Fruit fly (Drosophila melanogaster) whole organism, pupa: ENCODE data around the gene CAH2.

Experiments
- CG10348 ChIP-seq: fragments of 200-800 bp; sonication (Bioruptor generic); IDR thresholded peaks from 2 replicates; pipeline ENCODE4 v1.3.6; 2022; ENCODE audit warnings: missing biosample characterization, missing genetic modification characterization
- CG12605 ChIP-seq: fragments of 200-800 bp; sonication (Bioruptor generic); IDR thresholded peaks from 2 replicates; pipeline ENCODE4 v1.3.6; 2022; ENCODE audit warnings: missing biosample characterization, missing genetic modification characterization
- CG13204 ChIP-seq: fragments of 200-800 bp; sonication (Bioruptor generic); optimal IDR thresholded peaks from 2 replicates; lab custom pipeline; 2018; ENCODE audit warnings: missing biosample characterization, mild to moderate bottlenecking, missing genetic modification characterization, moderate library complexity
- CG14655 ChIP-seq: fragments of 200-800 bp; sonication (Bioruptor generic); optimal IDR thresholded peaks from 3 replicates; lab custom pipeline; 2017; ENCODE audit warnings: mild to moderate bottlenecking, missing biosample characterization, missing genetic modification reagents, missing genetic modification characterization
- CG15710 ChIP-seq: fragments of 200-800 bp; sonication (Bioruptor generic); optimal IDR thresholded peaks from 2 replicates; lab custom pipeline; 2018; ENCODE audit warnings: missing biosample characterization, mild to moderate bottlenecking, missing genetic modification characterization, moderate library complexity
- CG17806 ChIP-seq: fragments of 200-800 bp; sonication (Bioruptor generic); optimal IDR thresholded peaks from 2 replicates; lab custom pipeline; 2018; ENCODE audit warnings: missing biosample characterization, mild to moderate bottlenecking, missing genetic modification characterization, moderate library complexity
- CG32121 ChIP-seq: fragments of 200-800 bp; sonication (Bioruptor generic); IDR thresholded peaks from 2 replicates; pipeline ENCODE4 v1.3.6; 2022; ENCODE audit warnings: missing biosample characterization, missing genetic modification characterization
- CG34367 ChIP-seq: fragments of 200-800 bp; sonication (Bioruptor generic); optimal IDR thresholded peaks from 2 replicates; lab custom pipeline; 2018; ENCODE audit warnings: missing biosample characterization, mild to moderate bottlenecking, missing genetic modification characterization
- CG4496 ChIP-seq: fragments of 200-800 bp; sonication (Bioruptor generic); IDR thresholded peaks from 3 replicates; pipeline ENCODE4 v1.3.6; 2022; ENCODE audit warnings: missing biosample characterization, missing genetic modification characterization
- CG8159 ChIP-seq: fragments of 200-800 bp; sonication (Bioruptor generic); optimal IDR thresholded peaks from 3 replicates; lab custom pipeline; 2018; ENCODE audit warnings: missing biosample characterization, mild to moderate bottlenecking, missing genetic modification characterization, moderate library complexity
- CG8301 ChIP-seq: fragments of 200-800 bp; sonication (Bioruptor generic); optimal IDR thresholded peaks from 2 replicates; lab custom pipeline; 2018; ENCODE audit warnings: missing biosample characterization, mild to moderate bottlenecking, missing genetic modification characterization
- CG9948 ChIP-seq: fragments of 200-800 bp; sonication (Bioruptor generic); optimal IDR thresholded peaks from 2 replicates; lab custom pipeline; 2018; ENCODE audit warnings: missing biosample characterization, mild to moderate bottlenecking, missing genetic modification characterization, moderate library complexity
- D1 ChIP-seq: fragments of 200-800 bp; sonication (Bioruptor generic); optimal IDR thresholded peaks from 2 replicates; lab custom pipeline; 2018; ENCODE audit warnings: missing biosample characterization, mild to moderate bottlenecking, missing genetic modification characterization, moderate library complexity
- EcR ChIP-seq: fragments of 200-800 bp; sonication (Bioruptor generic); optimal IDR thresholded peaks from 3 replicates; lab custom pipeline; 2019; ENCODE audit warnings: missing biosample characterization, missing genetic modification characterization, mild to moderate bottlenecking, moderate library complexity, missing genetic modification reagents
- Ets98B ChIP-seq: fragments of 200-800 bp; sonication (Bioruptor generic); IDR thresholded peaks from 2 replicates; pipeline ENCODE4 v1.3.6; 2022; ENCODE audit warnings: missing biosample characterization, missing genetic modification characterization
- Pif1A ChIP-seq: fragments of 200-800 bp; sonication (Bioruptor generic); optimal IDR thresholded peaks from 3 replicates; lab custom pipeline; 2016; ENCODE audit warnings: missing biosample characterization, missing genetic modification characterization
- Pif1B ChIP-seq: fragments of 200-800 bp; sonication (Bioruptor generic); optimal IDR thresholded peaks from 3 replicates; lab custom pipeline; 2016; ENCODE audit warnings: missing biosample characterization, missing genetic modification characterization
- Snoo ChIP-seq: fragments of 200-800 bp; sonication (Bioruptor generic); optimal IDR thresholded peaks from 3 replicates; lab custom pipeline; 2017; ENCODE audit warnings: missing biosample characterization, mild to moderate bottlenecking, missing genetic modification characterization, inconsistent platforms
- fd96Ca ChIP-seq: fragments of 200-800 bp; sonication (Bioruptor generic); IDR thresholded peaks from 3 replicates; pipeline ENCODE4 v1.3.6; 2022; ENCODE audit warnings: missing biosample characterization, missing genetic modification characterization
- gl ChIP-seq: fragments of 200-800 bp; sonication (Bioruptor generic); optimal IDR thresholded peaks from 2 replicates; lab custom pipeline; 2018; ENCODE audit warnings: missing biosample characterization, mild to moderate bottlenecking, missing genetic modification characterization
- rn ChIP-seq: fragments of 200-800 bp; sonication (Bioruptor generic); IDR thresholded peaks from 2 replicates; pipeline ENCODE4 v1.3.6; 2022; ENCODE audit warnings: missing biosample characterization, missing genetic modification characterization

Gene CAH2

dm6 chr3L:12177301-12177700, at the start of gene CAH2:
Gene CAH2, plus strand, starts transcription at chr3L:12177601.
- TF ChIP-seq CG10348 (GFP tag; lab: Robert Waterston, UW) (no peak), Pif1A (no peak)

DNA sequence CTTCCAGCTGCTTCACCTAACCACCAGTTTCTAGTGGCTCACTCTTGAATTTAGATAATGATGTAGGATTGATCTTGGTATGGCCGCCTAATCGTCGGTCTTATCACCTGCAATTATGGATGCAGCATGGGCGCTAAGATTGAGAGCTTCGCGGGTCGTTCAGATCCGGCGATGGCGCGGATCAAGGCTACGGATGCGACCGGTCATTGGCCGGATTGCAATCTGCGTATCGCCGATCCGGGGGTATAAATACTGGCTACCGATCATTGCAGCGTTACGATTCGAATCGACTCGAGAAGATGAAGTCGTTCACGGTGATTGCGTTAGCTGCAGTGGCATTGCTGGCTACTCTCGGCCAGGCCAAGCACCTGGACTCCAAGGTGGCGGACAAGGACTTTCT, 48.3 kb upstream of the CAH2 start, which contains the start of gene Lsp2:
Lsp2 (plus strand) TSS at position 283 of the 400 bp plus-strand sequence.
- no peak for TF ChIP-seq rn (GFP tag; lab: Robert Waterston, UW)
- TF ChIP-seq CG8301 (tag; lab: Kevin White, UChicago), result no peak
- no peak for TF ChIP-seq CG15710 (tag; lab: Kevin White, UChicago)
- peak; percentile 40 for TF ChIP-seq EcR (GFP tag; lab: Kevin White, UChicago)
- no peak for TF ChIP-seq Snoo (tag; lab: Kevin White, UChicago)
- TF ChIP-seq, all 21 proteins: peak for 1

- TF ChIP-seq rn (GFP tag; lab: Robert Waterston, UW) (peak; percentile 68), CG9948 (peak; percentile 87), CG12605 (GFP tag; lab: Robert Waterston, UW) (peak; percentile 92), fd96Ca (GFP tag; lab: Robert Waterston, UW) (peak; percentile 75), CG13204 (no peak), Pif1B (no peak), CG15710 (tag; lab: Kevin White, UChicago) (peak; percentile 83), CG10348 (GFP tag; lab: Robert Waterston, UW) (no peak), Snoo (tag; lab: Kevin White, UChicago) (peak; percentile 76), CG4496 (GFP tag; lab: Robert Waterston, UW) (peak; percentile 89), CG14655 (GFP tag; lab: Kevin White, UChicago) (peak; percentile 80), CG8301 (tag; lab: Kevin White, UChicago) (peak; percentile 84), EcR (GFP tag; lab: Kevin White, UChicago) (peak; percentile 19), Pif1A (no peak), D1 (tag; lab: Kevin White, UChicago) (peak; percentile 94), CG32121 (GFP tag; lab: Robert Waterston, UW) (peak; percentile 92), CG17806 (tag; lab: Kevin White, UChicago) (peak; percentile 85), CG34367 (tag; lab: Kevin White, UChicago) (peak; percentile 80), Ets98B (peak; percentile 87), CG8159 (tag; lab: Kevin White, UChicago) (peak; percentile 88), gl (tag; lab: Kevin White, UChicago) (peak; percentile 37)
Observed at dm6 chr3L:12131918-12132317, 45.5 kb upstream of the CAH2 start, which contains the start of gene DEF8. Gene DEF8, plus strand, starts transcription at chr3L:12132146.

DNA sequence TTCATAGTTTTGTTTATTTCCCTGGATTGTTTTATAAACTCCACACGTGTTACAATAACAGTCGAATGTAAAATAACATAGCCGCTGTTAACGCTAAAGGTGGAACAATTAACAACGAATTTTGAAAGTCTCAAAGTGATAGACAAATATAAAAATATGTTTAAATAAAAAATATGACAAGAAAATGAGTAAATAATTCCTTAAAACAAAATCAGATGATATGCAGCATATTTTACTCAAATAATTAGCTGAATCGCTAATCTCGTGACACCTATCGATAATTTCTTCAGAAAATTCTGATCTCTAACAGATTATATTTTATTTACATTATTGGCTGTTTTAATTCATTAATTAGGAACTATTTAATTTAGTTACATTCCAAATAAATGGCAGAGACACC, 40.8 kb upstream of the CAH2 start, which contains the start of the genes CG5645 and Atg12:
CG5645 (minus strand) TSS at position 77 of the 400 bp plus-strand sequence.
Atg12 (plus strand) TSS at position 338 of the 400 bp plus-strand sequence.
- TF ChIP-seq CG15710 (tag; lab: Kevin White, UChicago) (peak; percentile 51), CG4496 (GFP tag; lab: Robert Waterston, UW) (peak; percentile 75), CG10348 (GFP tag; lab: Robert Waterston, UW) (no peak), D1 (tag; lab: Kevin White, UChicago) (no peak), CG14655 (GFP tag; lab: Kevin White, UChicago) (peak; percentile 42), CG17806 (tag; lab: Kevin White, UChicago) (peak; percentile 58), CG32121 (GFP tag; lab: Robert Waterston, UW) (peak; percentile 48; the same call in 1 of the 2 replicates), Ets98B (peak; percentile 44; the same call in 1 of the 2 replicates), EcR (GFP tag; lab: Kevin White, UChicago) (no peak), CG8301 (tag; lab: Kevin White, UChicago) (no peak), CG9948 (peak; percentile 8), CG8159 (tag; lab: Kevin White, UChicago) (peak; percentile 66), CG12605 (GFP tag; lab: Robert Waterston, UW) (no peak)

DNA sequence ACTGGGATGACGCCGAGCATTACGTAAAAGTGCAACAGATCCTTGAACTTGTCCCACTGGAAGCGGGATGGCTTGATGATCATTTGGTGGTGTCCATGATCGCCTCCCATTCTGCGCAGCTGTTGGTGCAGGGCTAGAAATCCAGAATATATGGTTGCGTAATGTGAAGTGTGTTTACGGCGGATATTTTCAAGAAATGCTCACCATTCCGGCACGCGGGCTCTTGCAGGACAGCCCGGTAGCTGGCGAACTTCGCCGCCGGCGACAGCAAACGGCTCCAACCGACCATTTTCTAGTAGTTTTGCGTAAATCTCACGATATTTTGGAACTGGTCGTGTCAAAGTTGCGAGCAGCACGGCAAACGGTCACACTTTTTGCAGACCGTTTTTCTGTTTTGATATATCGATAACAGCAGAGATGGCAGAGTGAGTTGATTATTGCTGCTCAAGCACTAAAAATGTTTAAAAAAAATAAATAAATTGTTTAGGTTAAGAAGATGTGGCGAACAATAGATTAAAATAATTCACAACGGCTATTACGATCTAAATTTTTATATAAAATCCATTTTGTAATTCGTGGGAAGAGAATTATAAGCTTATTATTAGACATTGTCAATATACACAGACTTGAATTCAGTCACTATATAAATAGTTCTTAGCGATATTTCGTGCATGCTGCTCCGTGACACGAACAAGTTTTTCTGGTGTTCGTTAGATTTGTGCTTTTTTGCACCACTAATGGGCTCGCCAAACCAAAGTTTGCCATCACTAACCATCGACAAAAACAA, 39.1 kb upstream of the CAH2 start, which contains the start of the genes ND-SGDH and RhoGAP68F:
ND-SGDH (minus strand) TSS at position 472 of the 787 bp plus-strand sequence.
RhoGAP68F (plus strand) TSS at position 756 of the 787 bp plus-strand sequence.
- TF ChIP-seq CG17806 (tag; lab: Kevin White, UChicago), result peak; percentile 48
- peak; percentile 53 for TF ChIP-seq CG34367 (tag; lab: Kevin White, UChicago)
- TF ChIP-seq Pif1B, result peak; percentile 40
- peak; percentile 54 for TF ChIP-seq CG9948
- no peak for TF ChIP-seq CG14655 (GFP tag; lab: Kevin White, UChicago)
- 0 out of 2 replicates have a peak, but pooled peaks have one; percentile 20 for TF ChIP-seq CG10348 (GFP tag; lab: Robert Waterston, UW)
- no peak for TF ChIP-seq rn (GFP tag; lab: Robert Waterston, UW)
- TF ChIP-seq CG15710 (tag; lab: Kevin White, UChicago), result peak; percentile 76
- no peak for TF ChIP-seq EcR (GFP tag; lab: Kevin White, UChicago)
- peak; percentile 53 for TF ChIP-seq CG8301 (tag; lab: Kevin White, UChicago)
- peak; percentile 75 for TF ChIP-seq CG8159 (tag; lab: Kevin White, UChicago)
- peak; percentile 53; the same call in 1 of the 2 replicates for TF ChIP-seq Ets98B
- TF ChIP-seq CG32121 (GFP tag; lab: Robert Waterston, UW), result peak; percentile 45; the same call in 1 of the 2 replicates
- no peak for TF ChIP-seq CG13204
- no peak for TF ChIP-seq gl (tag; lab: Kevin White, UChicago)
- no peak; the same call in 2 of the 3 replicates for TF ChIP-seq fd96Ca (GFP tag; lab: Robert Waterston, UW)
- 0 out of 3 replicates have a peak, but pooled peaks have one; percentile 36 for TF ChIP-seq CG4496 (GFP tag; lab: Robert Waterston, UW)
- no peak for TF ChIP-seq D1 (tag; lab: Kevin White, UChicago)
- TF ChIP-seq Snoo (tag; lab: Kevin White, UChicago), result peak; percentile 67
- no peak for TF ChIP-seq CG12605 (GFP tag; lab: Robert Waterston, UW)
- no peak for TF ChIP-seq Pif1A
